Worm (Caenorhabditis elegans) whole organism, late embryonic: ENCODE data around the gene fipr-16.
A peak's percentile ranks its signal among the peaks of the same experiment; 100 is the strongest.

Experiments used
- C38D4.7 ChIP-seq: fragments of 200-800 bp; sonication (Bioruptor generic); optimal IDR thresholded peaks from 2 replicates; lab custom pipeline; 2018; ENCODE audit warnings: mild to moderate bottlenecking, missing genetic modification characterization, moderate library complexity, missing compliant biosample characterization
- F13H6.1 ChIP-seq: sonication (generic microtip); optimal IDR thresholded peaks from 2 replicates; lab custom pipeline; 2016; ENCODE audit warnings: missing genetic modification characterization, missing compliant biosample characterization
- K02D7.2 ChIP-seq: sonication (generic microtip); optimal IDR thresholded peaks from 2 replicates; lab custom pipeline; 2017; ENCODE audit warnings: mild to moderate bottlenecking, missing genetic modification characterization, missing compliant biosample characterization
- K09A11.1 ChIP-seq: sonication (generic microtip); optimal IDR thresholded peaks from 2 replicates; lab custom pipeline; 2017; ENCODE audit warnings: antibody characterized with exemption, mild to moderate bottlenecking, missing genetic modification characterization, missing compliant biosample characterization; ENCODE audit not compliant: insufficient read depth
- T23F11.4 ChIP-seq: fragments of 200-800 bp; sonication (Bioruptor generic); optimal IDR thresholded peaks from 2 replicates; lab custom pipeline; 2018; ENCODE audit warnings: mild to moderate bottlenecking, missing genetic modification characterization, missing compliant biosample characterization
- ahr-1 ChIP-seq: sonication (generic microtip); optimal IDR thresholded peaks from 2 replicates; lab custom pipeline; 2016; ENCODE audit warnings: missing genetic modification characterization, missing compliant biosample characterization
- ceh-2 ChIP-seq: sonication (generic microtip); optimal IDR thresholded peaks from 2 replicates; lab custom pipeline; 2016; ENCODE audit warnings: missing genotype, missing genetic modification characterization, missing compliant biosample characterization
- ceh-22 ChIP-seq: sonication (generic microtip); optimal IDR thresholded peaks from 2 replicates; lab custom pipeline; 2017; ENCODE audit warnings: missing biosample characterization, missing genetic modification characterization
- ceh-24 ChIP-seq: sonication (generic microtip); optimal IDR thresholded peaks from 2 replicates; lab custom pipeline; 2016; ENCODE audit warnings: mild to moderate bottlenecking, missing genetic modification characterization, missing compliant biosample characterization
- ceh-31 ChIP-seq: sonication (generic microtip); optimal IDR thresholded peaks from 2 replicates; lab custom pipeline; 2016; ENCODE audit warnings: missing genetic modification characterization, missing compliant biosample characterization
- ceh-45 ChIP-seq: fragments of 200-800 bp; sonication (Bioruptor generic); IDR thresholded peaks from 2 replicates; pipeline ENCODE4 v1.3.6; 2022; ENCODE audit warnings: missing genetic modification reagents, missing genetic modification characterization, missing compliant biosample characterization
- ceh-9 ChIP-seq: sonication (generic microtip); optimal IDR thresholded peaks from 2 replicates; lab custom pipeline; 2016; ENCODE audit warnings: mild to moderate bottlenecking, missing genetic modification characterization, inconsistent platforms, missing compliant biosample characterization
- dmd-4 ChIP-seq: sonication (generic microtip); optimal IDR thresholded peaks from 2 replicates; lab custom pipeline; 2016; ENCODE audit warnings: borderline replicate concordance, missing genetic modification characterization, missing compliant biosample characterization
- elt-4 ChIP-seq: sonication (generic microtip); optimal IDR thresholded peaks from 2 replicates; lab custom pipeline; 2016; ENCODE audit warnings: missing genetic modification characterization, missing compliant biosample characterization
- ets-4 ChIP-seq: sonication (generic microtip); optimal IDR thresholded peaks from 2 replicates; lab custom pipeline; 2016; ENCODE audit warnings: missing genetic modification characterization, missing compliant biosample characterization
- eyg-1 ChIP-seq: sonication (generic microtip); optimal IDR thresholded peaks from 2 replicates; lab custom pipeline; 2016; ENCODE audit warnings: missing genotype, missing genetic modification characterization, missing compliant biosample characterization
- fax-1 ChIP-seq: sonication (generic microtip); optimal IDR thresholded peaks from 2 replicates; lab custom pipeline; 2016; ENCODE audit warnings: missing genotype, missing genetic modification characterization, missing compliant biosample characterization
- fkh-10 ChIP-seq: fragments of 150-350 bp; optimal IDR thresholded peaks from 2 replicates; lab custom pipeline; 2014; ENCODE audit warnings: missing biosample characterization, missing genetic modification reagents, missing genetic modification characterization
- fkh-6 ChIP-seq: sonication (generic microtip); optimal IDR thresholded peaks from 2 replicates; lab custom pipeline; 2016; ENCODE audit warnings: missing genetic modification characterization, missing compliant biosample characterization
- hlh-13 ChIP-seq: fragments of 200-800 bp; sonication (Bioruptor generic); optimal IDR thresholded peaks from 2 replicates; lab custom pipeline; 2018; ENCODE audit warnings: mild to moderate bottlenecking, missing genetic modification characterization, missing compliant biosample characterization
- hlh-6 ChIP-seq: sonication (generic microtip); optimal IDR thresholded peaks from 2 replicates; lab custom pipeline; 2016; ENCODE audit warnings: missing genotype, missing genetic modification characterization, missing compliant biosample characterization
- hlh-8 ChIP-seq: sonication (generic microtip); optimal IDR thresholded peaks from 2 replicates; lab custom pipeline; 2016; ENCODE audit warnings: missing genotype, missing genetic modification characterization, missing compliant biosample characterization
- lim-6 ChIP-seq: sonication (generic microtip); optimal IDR thresholded peaks from 2 replicates; lab custom pipeline; 2016; ENCODE audit warnings: missing genetic modification characterization, missing compliant biosample characterization
- mec-3 ChIP-seq: sonication (generic microtip); optimal IDR thresholded peaks from 2 replicates; lab custom pipeline; 2016; ENCODE audit warnings: borderline replicate concordance, missing genetic modification characterization, missing compliant biosample characterization
- nfya-1 ChIP-seq: sonication (generic microtip); optimal IDR thresholded peaks from 2 replicates; lab custom pipeline; 2017; ENCODE audit warnings: missing genetic modification characterization, mild to moderate bottlenecking, missing compliant biosample characterization, antibody characterized with exemption, moderate library complexity
- nhr-11 ChIP-seq: fragments of 150-350 bp; optimal IDR thresholded peaks from 2 replicates; lab custom pipeline; 2014; ENCODE audit warnings: missing biosample characterization, missing genetic modification characterization
- nhr-232 ChIP-seq: sonication (generic microtip); optimal IDR thresholded peaks from 2 replicates; lab custom pipeline; 2016; ENCODE audit warnings: missing genetic modification characterization, missing compliant biosample characterization
- npax-4 ChIP-seq: sonication (generic microtip); optimal IDR thresholded peaks from 2 replicates; lab custom pipeline; 2016; ENCODE audit warnings: missing genetic modification characterization, missing compliant biosample characterization
- pax-1 ChIP-seq: fragments of 150-350 bp; optimal IDR thresholded peaks from 2 replicates; lab custom pipeline; 2014; ENCODE audit warnings: missing biosample characterization, missing genetic modification characterization
- pha-2 ChIP-seq: sonication (generic microtip); optimal IDR thresholded peaks from 2 replicates; lab custom pipeline; 2017; ENCODE audit warnings: mild to moderate bottlenecking, missing genetic modification characterization, missing compliant biosample characterization
- pha-4 ChIP-seq: fragments of 150-350 bp; optimal IDR thresholded peaks from 2 replicates; lab custom pipeline; 2018; ENCODE audit warnings: missing biosample characterization, missing genetic modification reagents, missing genetic modification characterization
- pqm-1 ChIP-seq: sonication (generic microtip); optimal IDR thresholded peaks from 2 replicates; lab custom pipeline; 2016; ENCODE audit warnings: missing genetic modification characterization, missing compliant biosample characterization
- ref-2 ChIP-seq: sonication (generic microtip); optimal IDR thresholded peaks from 2 replicates; lab custom pipeline; 2016; ENCODE audit warnings: missing genetic modification characterization, missing compliant biosample characterization
- sdc-2 ChIP-seq: sonication (generic microtip); optimal IDR thresholded peaks from 2 replicates; lab custom pipeline; 2016; ENCODE audit warnings: missing genotype, missing genetic modification characterization, missing compliant biosample characterization
- sox-2 ChIP-seq: fragments of 200-800 bp; sonication (Bioruptor generic); IDR thresholded peaks from 2 replicates; pipeline ENCODE4 v1.3.6; 2022; ENCODE audit warnings: missing genetic modification reagents, missing genetic modification characterization, missing compliant biosample characterization
- sox-4 ChIP-seq: sonication (generic microtip); optimal IDR thresholded peaks from 2 replicates; lab custom pipeline; 2017; ENCODE audit warnings: mild to moderate bottlenecking, missing genetic modification characterization, inconsistent platforms, missing compliant biosample characterization
- tbx-2 ChIP-seq: sonication (generic microtip); optimal IDR thresholded peaks from 2 replicates; lab custom pipeline; 2016; ENCODE audit warnings: missing genetic modification characterization, missing compliant biosample characterization
- tbx-7 ChIP-seq: sonication (generic microtip); optimal IDR thresholded peaks from 2 replicates; lab custom pipeline; 2016; ENCODE audit warnings: missing genotype, missing genetic modification characterization, missing compliant biosample characterization
- unc-3 ChIP-seq, 2 experiments: fragments of 200-800 bp in 1 of 2; sonication (Bioruptor generic) in 1 of 2; sonication (generic microtip) in 1 of 2; conservative IDR thresholded peaks in 1 of 2; optimal IDR thresholded peaks in 1 of 2; 2 replicates each; pipeline versions ENCODE4 v1.3.6 to Lab custom; 2016 to 2022; ENCODE audit warnings: missing compliant biosample characterization in 2 of 2, missing genetic modification characterization in 2 of 2, missing genetic modification reagents in 1 of 2
- unc-42 ChIP-seq: sonication (generic microtip); optimal IDR thresholded peaks from 2 replicates; lab custom pipeline; 2016; ENCODE audit warnings: missing genotype, missing genetic modification characterization, missing compliant biosample characterization
- zip-5 ChIP-seq: sonication (generic microtip); optimal IDR thresholded peaks from 2 replicates; lab custom pipeline; 2016; ENCODE audit warnings: missing genetic modification characterization, missing compliant biosample characterization

Gene fipr-16

DNA sequence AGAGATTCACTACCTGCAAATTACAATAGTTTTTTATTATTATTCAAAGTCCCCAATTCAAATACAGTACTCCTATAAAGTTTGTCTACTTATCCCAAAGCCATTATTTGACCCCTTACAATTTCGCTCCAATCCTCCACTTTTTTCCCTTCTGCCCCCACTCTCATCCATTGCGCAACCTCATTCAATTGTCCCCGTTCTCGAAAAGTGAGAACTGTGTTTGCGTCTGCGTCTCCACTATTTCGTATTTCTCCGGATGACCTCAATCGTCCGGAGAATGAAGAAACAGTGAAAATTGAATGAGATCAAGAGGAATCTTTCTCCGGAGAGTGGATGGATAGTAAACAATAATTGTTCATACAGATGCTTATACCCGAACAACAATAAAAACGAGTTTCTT is 5.9 kb upstream of the fipr-16 start:
- TF ChIP-seq elt-4 = no peak
- no peak for TF ChIP-seq ets-4 (tag; lab: Kevin White, UChicago)
- peak; percentile 0 for TF ChIP-seq ceh-31 (tag; lab: Kevin White, UChicago)

- TF ChIP-seq sox-4 = no peak
- TF ChIP-seq tbx-7 (tag; lab: Kevin White, UChicago) = no peak
- TF ChIP-seq ceh-2 = no peak
- TF ChIP-seq mec-3 = no peak
- TF ChIP-seq pax-1 (tag; lab: Kevin White, UChicago) = no peak
- TF ChIP-seq hlh-6 (tag; lab: Kevin White, UChicago) = no peak
- no peak for TF ChIP-seq nhr-11
- no peak for TF ChIP-seq ceh-9 (tag; lab: Kevin White, UChicago)
- no peak for TF ChIP-seq sdc-2 (tag; lab: Kevin White, UChicago)
- TF ChIP-seq hlh-13 (GFP tag; lab: Kevin White, UChicago) = no peak
- TF ChIP-seq fkh-6 (tag; lab: Kevin White, UChicago) = no peak
Observed at ce11 chrIII:8594088-8594487, 3.3 kb upstream of the fipr-16 start.

DNA sequence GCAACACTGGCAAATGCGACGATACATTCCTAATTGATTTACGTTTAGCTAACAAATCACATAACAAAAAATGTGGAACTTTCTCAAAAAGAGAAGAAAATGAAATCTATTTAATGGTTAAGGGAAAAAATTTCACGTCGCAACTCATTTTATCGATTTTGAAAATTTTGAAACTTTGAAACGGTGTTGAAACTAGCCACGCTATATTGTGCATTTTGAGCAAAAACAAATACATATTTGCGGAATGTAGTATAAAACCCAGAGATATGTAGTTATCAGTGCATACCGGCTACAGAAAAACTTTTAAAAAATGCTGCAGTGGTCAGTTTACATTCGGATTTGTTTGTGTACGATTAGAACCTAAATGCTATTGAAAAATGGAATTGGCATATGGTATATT is 2.8 kb upstream of the fipr-16 start, which contains the start of gene C06E1.7:
TSS of gene C06E1.7 (minus strand) at position 101 of the 400 bp plus-strand sequence.
- TF ChIP-seq unc-3 (GFP tag; conservative IDR thresholded peaks at IDR 0.05; lab: Robert Waterston, UW) (no peak), unc-3 (tag; optimal IDR thresholded peaks at IDR 0.05; lab: Kevin White, UChicago) (no peak), nhr-11 (no peak), pha-4 (tag; lab: Kevin White, UChicago) (no peak), dmd-4 (tag; lab: Kevin White, UChicago) (no peak), pqm-1 (tag; lab: Kevin White, UChicago) (no peak), mec-3 (no peak), ceh-31 (tag; lab: Kevin White, UChicago) (no peak), eyg-1 (tag; lab: Kevin White, UChicago) (no peak), hlh-13 (GFP tag; lab: Kevin White, UChicago) (no peak), ceh-2 (no peak)
- TF ChIP-seq, all 69 proteins: peak for 0

- TF ChIP-seq npax-4 = no peak
- TF ChIP-seq zip-5 (tag; lab: Kevin White, UChicago) = no peak
- TF ChIP-seq hlh-8 = no peak
- no peak for TF ChIP-seq ceh-22 (tag; lab: Kevin White, UChicago)
- TF ChIP-seq nhr-232 (tag; lab: Kevin White, UChicago) = no peak
- TF ChIP-seq ahr-1 (tag; lab: Kevin White, UChicago) = no peak
- no peak for TF ChIP-seq K09A11.1 (tag; lab: Kevin White, UChicago)
- TF ChIP-seq F13H6.1 = no peak
- TF ChIP-seq pha-2 (tag; lab: Kevin White, UChicago) = no peak
- no peak for TF ChIP-seq sox-2
- no peak for TF ChIP-seq tbx-7 (tag; lab: Kevin White, UChicago)
- no peak for TF ChIP-seq hlh-6 (tag; lab: Kevin White, UChicago)
- no peak for TF ChIP-seq mec-3
- TF ChIP-seq K02D7.2 (tag; lab: Kevin White, UChicago) = no peak
- no peak for TF ChIP-seq sox-4
- TF ChIP-seq C38D4.7 (GFP tag; lab: Kevin White, UChicago) = no peak
- no peak for TF ChIP-seq sdc-2 (tag; lab: Kevin White, UChicago)
- no peak for TF ChIP-seq fkh-10 (GFP tag; lab: Kevin White, UChicago)
- no peak for TF ChIP-seq elt-4
- no peak for TF ChIP-seq ets-4 (tag; lab: Kevin White, UChicago)
Observed at ce11 chrIII:8589195-8589594, 1.6 kb downstream of the fipr-16 start, which contains the start of gene fip-3. Gene fip-3 (minus strand): TSS chrIII:8589488.

- TF ChIP-seq ref-2 = no peak
- no peak for TF ChIP-seq ceh-24
- TF ChIP-seq tbx-2 = peak; percentile 19
- TF ChIP-seq ahr-1 (tag; lab: Kevin White, UChicago) = no peak
- no peak for TF ChIP-seq fax-1 (tag; lab: Kevin White, UChicago)
- TF ChIP-seq fkh-10 (GFP tag; lab: Kevin White, UChicago) = peak; percentile 27
- no peak for TF ChIP-seq T23F11.4 (GFP tag; lab: Kevin White, UChicago)
- TF ChIP-seq lim-6 = peak; percentile 35
- TF ChIP-seq ceh-31 (tag; lab: Kevin White, UChicago) = peak; percentile 7
- peak; percentile 95 for TF ChIP-seq unc-42 (tag; lab: Kevin White, UChicago)
- TF ChIP-seq ceh-45 = no peak
- peak; percentile 35 for TF ChIP-seq nfya-1 (tag; lab: Kevin White, UChicago)
- TF ChIP-seq, all 69 proteins: peak for 6
Observed at ce11 chrIII:8588592-8589153, 2.1 kb downstream of the fipr-16 start, which contains the start of gene glr-1. Gene glr-1 (minus strand): TSS chrIII:8588642.
